Fruit fly (Drosophila melanogaster) whole organism: ENCODE data around the gene CG12984.

Experiments used
- CG8478 ChIP-seq: fragments of >200 bp; optimal IDR thresholded peaks from 2 replicates; lab custom pipeline; 2018; ENCODE audit warnings: inconsistent platforms
- Dll ChIP-seq: fragments of >200 bp; optimal IDR thresholded peaks from 2 replicates; lab custom pipeline; 2017
- EcR ChIP-seq, 2 experiments: fragments of >200 bp; optimal IDR thresholded peaks; 2 replicates each; lab custom pipeline; 2017; ENCODE audit warnings: missing biosample characterization in 2 of 2, missing genetic modification characterization in 2 of 2, missing genetic modification reagents in 2 of 2
- pan ChIP-seq: fragments of >200 bp; optimal IDR thresholded peaks from 2 replicates; lab custom pipeline; 2017
- psq ChIP-seq: fragments of >200 bp; optimal IDR thresholded peaks from 2 replicates; lab custom pipeline; 2017
- usp ChIP-seq: fragments of >200 bp; optimal IDR thresholded peaks from 2 replicates; lab custom pipeline; 2017; ENCODE audit warnings: missing biosample characterization, missing genetic modification characterization, mixed read lengths

The CG12984 gene

DNA sequence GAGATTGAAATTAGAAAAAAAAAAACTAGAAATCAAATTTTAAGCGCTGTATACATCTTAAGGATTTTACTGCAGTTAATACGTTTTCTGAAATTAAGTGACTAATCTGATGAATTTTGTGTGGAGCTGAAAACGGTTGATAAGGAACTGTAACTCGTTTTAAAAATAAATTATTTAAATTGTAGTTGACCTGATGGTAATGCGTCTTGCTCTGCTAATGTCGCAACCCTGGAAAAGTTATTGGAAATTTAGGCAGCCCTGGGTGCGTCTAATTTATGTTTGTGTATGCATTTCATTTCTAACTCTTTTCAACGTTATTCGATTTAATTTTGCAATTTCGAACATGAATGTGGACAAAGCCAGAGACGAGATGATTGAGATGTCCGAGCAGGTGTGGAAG, at the start of gene CG12984:
TSS of gene CG12984 (plus strand) at position 301 of the 400 bp plus-strand sequence.
- TF ChIP-seq usp (GFP tag; lab: Kevin White, UChicago) (no peak), CG8478 (lab: Kevin White, UChicago) (no peak), pan (lab: Kevin White, UChicago) (no peak), EcR (GFP tag; optimal IDR thresholded peaks at IDR 0.05; lab: Kevin White, UChicago) (no peak), psq (lab: Kevin White, UChicago) (no peak), Dll (lab: Kevin White, UChicago) (no peak)

DNA sequence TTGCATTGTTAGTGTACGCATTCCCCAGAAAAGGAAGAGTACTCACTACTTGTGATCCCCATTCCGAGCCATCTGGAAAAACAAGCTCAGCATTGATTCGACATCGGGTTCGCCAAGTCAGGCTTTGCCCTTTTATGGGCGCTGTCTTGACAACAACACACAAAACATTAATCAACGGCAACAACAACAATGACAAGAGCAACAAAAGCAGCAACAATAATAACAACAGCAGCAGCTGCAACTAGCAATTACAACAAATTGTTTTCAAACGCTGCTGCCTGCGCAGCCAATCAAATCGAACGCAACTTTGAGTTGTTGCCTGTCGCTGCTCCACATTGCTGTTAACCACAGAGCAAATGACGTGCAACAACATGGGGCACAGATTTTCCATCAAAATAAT, 49.4 kb upstream of the CG12984 start:
- TF ChIP-seq CG8478 (lab: Kevin White, UChicago) = no peak
- no peak for TF ChIP-seq usp (GFP tag; lab: Kevin White, UChicago)
- no peak for TF ChIP-seq Dll (lab: Kevin White, UChicago)
- no peak for TF ChIP-seq psq (lab: Kevin White, UChicago)
- no peak for TF ChIP-seq EcR (GFP tag; optimal IDR thresholded peaks at IDR 0.05; lab: Kevin White, UChicago)
- no peak for TF ChIP-seq pan (lab: Kevin White, UChicago)

- TF ChIP-seq pan (lab: Kevin White, UChicago) (no peak), psq (lab: Kevin White, UChicago) (no peak), usp (GFP tag; lab: Kevin White, UChicago) (no peak), Dll (lab: Kevin White, UChicago) (no peak), EcR (GFP tag; optimal IDR thresholded peaks at IDR 0.05; lab: Kevin White, UChicago) (no peak), CG8478 (lab: Kevin White, UChicago) (no peak)
Observed at dm6 chr3L:20944180-20944579, 47.3 kb upstream of the CG12984 start.

- TF ChIP-seq usp (GFP tag; lab: Kevin White, UChicago) (no peak), psq (lab: Kevin White, UChicago) (no peak)
Observed at dm6 chr3L:20946054-20946453, 45.4 kb upstream of the CG12984 start.

- no peak for TF ChIP-seq psq (lab: Kevin White, UChicago)
- no peak for TF ChIP-seq CG8478 (lab: Kevin White, UChicago)
- TF ChIP-seq pan (lab: Kevin White, UChicago) = no peak
- TF ChIP-seq usp (GFP tag; lab: Kevin White, UChicago) = no peak
- TF ChIP-seq EcR (GFP tag; optimal IDR thresholded peaks at IDR 0.05; lab: Kevin White, UChicago) = no peak
- TF ChIP-seq Dll (lab: Kevin White, UChicago) = no peak
Observed at dm6 chr3L:20946944-20947343, 44.5 kb upstream of the CG12984 start.

DNA sequence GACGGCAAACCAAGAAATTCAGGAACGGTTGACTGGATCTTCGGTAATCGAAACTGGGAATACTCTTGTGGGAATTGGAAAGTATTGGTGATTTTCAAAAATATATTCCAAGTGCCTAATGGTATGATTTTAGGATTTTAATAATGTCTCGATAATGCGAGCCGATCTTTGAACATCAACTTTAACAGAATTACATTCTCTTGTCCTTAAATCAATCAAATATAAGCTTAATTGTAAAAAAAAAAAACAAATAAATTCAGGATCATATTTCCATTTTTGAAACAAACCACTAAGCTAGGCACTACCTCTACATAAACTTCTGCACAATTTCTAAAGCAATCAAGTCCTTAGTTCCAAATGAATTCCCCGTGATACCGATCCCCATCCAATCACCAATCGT, 43.1 kb upstream of the CG12984 start:
- no peak for TF ChIP-seq pan (lab: Kevin White, UChicago)
- TF ChIP-seq psq (lab: Kevin White, UChicago) = no peak
- no peak for TF ChIP-seq CG8478 (lab: Kevin White, UChicago)
- TF ChIP-seq EcR (GFP tag; optimal IDR thresholded peaks at IDR 0.05; lab: Kevin White, UChicago) = no peak

dm6 chr3L:20949371-20950135, 41.9 kb upstream of the CG12984 start, which contains the start of gene fng:
Gene fng, minus strand, starts transcription at chr3L:20949512.
- TF ChIP-seq Dll (lab: Kevin White, UChicago) (peak; percentile 83), CG8478 (lab: Kevin White, UChicago) (no peak), usp (GFP tag; lab: Kevin White, UChicago) (no peak), EcR (GFP tag; optimal IDR thresholded peaks at IDR 0.05; lab: Kevin White, UChicago) (no peak)

dm6 chr3L:20950136-20950499, 41.4 kb upstream of the CG12984 start:
- TF ChIP-seq usp (GFP tag; lab: Kevin White, UChicago) (no peak), CG8478 (lab: Kevin White, UChicago) (no peak), Dll (lab: Kevin White, UChicago) (no peak), pan (lab: Kevin White, UChicago) (no peak), EcR (GFP tag; optimal IDR thresholded peaks at IDR 0.05; lab: Kevin White, UChicago) (no peak), psq (lab: Kevin White, UChicago) (no peak)

DNA sequence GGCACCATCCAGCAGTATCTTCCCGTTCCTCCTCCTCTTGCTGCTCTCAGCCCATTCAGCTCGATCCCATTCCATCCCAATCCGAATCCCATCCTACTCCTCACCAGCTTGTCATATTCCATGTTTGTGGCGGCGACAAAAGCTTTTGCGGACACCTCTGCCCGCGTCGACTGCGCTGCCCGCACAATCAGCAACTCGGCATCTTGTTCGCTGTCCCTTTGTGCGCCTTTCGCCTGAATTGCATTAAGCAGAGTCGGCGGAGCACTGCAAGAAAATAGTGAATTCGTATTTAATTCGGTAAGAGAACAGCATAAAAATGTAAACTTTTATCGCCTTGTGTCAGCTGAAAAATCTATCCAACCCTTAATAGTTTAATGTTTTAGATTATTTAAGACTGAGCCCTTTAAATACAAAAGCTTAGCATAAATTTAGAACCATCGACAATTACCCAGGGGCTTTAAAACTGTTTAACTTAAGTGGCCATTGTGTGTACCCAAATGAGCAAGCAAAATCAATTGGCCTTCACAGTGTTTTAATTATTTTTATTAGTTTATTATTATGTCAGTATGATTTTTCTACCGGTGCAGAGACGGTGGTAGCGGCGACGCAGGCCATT, 40.8 kb upstream of the CG12984 start:
- TF ChIP-seq psq (lab: Kevin White, UChicago) = no peak
- TF ChIP-seq pan (lab: Kevin White, UChicago) = no peak
- TF ChIP-seq Dll (lab: Kevin White, UChicago) = no peak
- TF ChIP-seq CG8478 (lab: Kevin White, UChicago) = no peak
- no peak for TF ChIP-seq EcR (GFP tag; optimal IDR thresholded peaks at IDR 0.05; lab: Kevin White, UChicago)
- TF ChIP-seq usp (GFP tag; lab: Kevin White, UChicago) = no peak

dm6 chr3L:20951477-20952120, 39.9 kb upstream of the CG12984 start:
- TF ChIP-seq CG8478 (lab: Kevin White, UChicago) (no peak), Dll (lab: Kevin White, UChicago) (peak; percentile 34)

dm6 chr3L:20952121-20952487, 39.4 kb upstream of the CG12984 start:
- TF ChIP-seq usp (GFP tag; lab: Kevin White, UChicago) (no peak), CG8478 (lab: Kevin White, UChicago) (no peak), psq (lab: Kevin White, UChicago) (no peak), pan (lab: Kevin White, UChicago) (no peak), EcR (GFP tag; optimal IDR thresholded peaks at IDR 0.05; lab: Kevin White, UChicago) (no peak), Dll (lab: Kevin White, UChicago) (no peak)
